Fruit fly (Drosophila melanogaster): ENCODE measurements around the gene Amnionless.

DNA sequence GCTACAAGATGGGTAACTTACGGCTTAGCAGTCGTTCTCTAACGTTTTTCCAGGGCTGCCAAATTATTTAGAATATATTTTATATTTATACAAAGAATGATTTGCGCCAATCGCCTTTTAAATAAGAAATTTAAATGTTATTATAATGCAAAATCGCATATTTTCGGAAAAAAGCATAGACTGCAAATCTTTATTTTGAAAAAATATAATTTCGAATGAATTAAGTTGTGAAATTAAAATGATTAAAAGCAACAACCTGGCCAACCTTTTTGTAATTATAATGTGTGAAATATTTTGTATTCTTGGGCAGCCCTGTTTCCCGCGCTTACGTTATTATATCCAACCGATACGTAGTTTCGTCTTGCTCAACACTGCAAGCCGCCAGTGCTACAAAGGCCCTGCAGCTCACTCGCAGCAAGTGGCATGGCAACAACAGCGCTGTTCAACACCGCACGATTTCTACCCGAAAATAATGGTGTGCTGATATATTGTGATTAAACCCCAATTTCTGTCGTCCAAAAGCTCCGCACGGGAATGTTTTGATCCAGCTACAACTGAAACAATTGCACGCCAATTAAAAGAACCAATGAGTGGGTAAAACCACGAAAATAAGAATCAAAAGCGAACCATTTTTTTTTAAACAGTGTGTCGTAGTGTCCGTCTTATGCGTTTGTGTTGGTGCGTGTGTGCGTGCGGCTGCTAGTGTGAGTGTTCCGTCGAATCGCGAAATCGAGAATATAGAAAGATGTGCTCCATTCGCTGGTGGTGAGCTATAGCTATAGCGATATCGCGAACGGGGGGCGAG lies 8.7 kb upstream of the Amnionless start, which contains the start of gene Pi3K21B:
- TF ChIP-seq CG8478 (optimal IDR thresholded peaks at IDR 0.05) = no peak
- no peak for TF ChIP-seq Dll (optimal IDR thresholded peaks at IDR 0.05)
- no peak for TF ChIP-seq usp (GFP tag; optimal IDR thresholded peaks at IDR 0.05)
- TF ChIP-seq EcR (GFP tag; optimal IDR thresholded peaks at IDR 0.05) = no peak
